Worm (Caenorhabditis elegans) whole organism, L1 larva: ENCODE measurements around the gene T28A11.3.

Source experiments
- ama-1 ChIP-seq: fragments of 150-350 bp; optimal IDR thresholded peaks from 2 replicates; lab custom pipeline; 2014
- elt-3 ChIP-seq, 6 experiments: fragments of 150-350 bp in 1 of 6; sonication (generic microtip); optimal IDR thresholded peaks; 2 replicates each; lab custom pipeline; 2017 to 2018; ENCODE audit warnings: missing biosample characterization in 6 of 6, missing genetic modification characterization in 6 of 6, inconsistent platforms in 1 of 6
- lin-35 ChIP-seq, 2 experiments: fragments of 150-350 bp; optimal IDR thresholded peaks; 2 replicates each; lab custom pipeline; 2014; ENCODE audit warnings: missing biosample characterization in 2 of 2, missing genetic modification characterization in 2 of 2, missing genetic modification reagents in 2 of 2
- mdl-1 ChIP-seq, 2 experiments: fragments of 150-350 bp; optimal IDR thresholded peaks; 2 replicates each; lab custom pipeline; 2014 to 2017; ENCODE audit warnings: missing biosample characterization in 2 of 2, missing genetic modification characterization in 2 of 2, inconsistent platforms in 1 of 2
- nhr-11 ChIP-seq: fragments of 150-350 bp; optimal IDR thresholded peaks from 2 replicates; lab custom pipeline; 2014; ENCODE audit warnings: missing biosample characterization, missing genetic modification characterization
- nhr-76 ChIP-seq: sonication (generic microtip); optimal IDR thresholded peaks from 2 replicates; lab custom pipeline; 2017; ENCODE audit warnings: missing biosample characterization, missing genetic modification characterization
- nhr-90 ChIP-seq: sonication (generic microtip); optimal IDR thresholded peaks from 2 replicates; lab custom pipeline; 2016; ENCODE audit warnings: mild to moderate bottlenecking, missing genetic modification characterization, missing compliant biosample characterization; ENCODE audit not compliant: poor library complexity
- snpc-4 ChIP-seq: fragments of 150-350 bp; optimal IDR thresholded peaks from 2 replicates; lab custom pipeline; 2014; ENCODE audit warnings: missing biosample characterization, missing genetic modification characterization
- sptf-1 ChIP-seq: fragments of 150-350 bp; optimal IDR thresholded peaks from 2 replicates; lab custom pipeline; 2014; ENCODE audit warnings: missing biosample characterization, missing genetic modification characterization
- sup-37 ChIP-seq: fragments of 200-800 bp; sonication (Bioruptor generic); optimal IDR thresholded peaks from 2 replicates; lab custom pipeline; 2018; ENCODE audit warnings: mild to moderate bottlenecking, missing genetic modification characterization, missing compliant biosample characterization
- tbx-2 ChIP-seq: sonication (generic microtip); optimal IDR thresholded peaks from 2 replicates; lab custom pipeline; 2016; ENCODE audit warnings: missing genetic modification characterization, missing compliant biosample characterization
- unc-62 ChIP-seq: fragments of 150-350 bp; optimal IDR thresholded peaks from 2 replicates; lab custom pipeline; 2014; ENCODE audit warnings: missing biosample characterization, missing genetic modification reagents, missing genetic modification characterization
- unc-86 ChIP-seq: sonication (generic microtip); optimal IDR thresholded peaks from 2 replicates; lab custom pipeline; 2016; ENCODE audit warnings: missing genetic modification characterization, missing compliant biosample characterization

ce11 chrV:3247515-3247914 lies 27.6 kb upstream of the T28A11.3 start, which contains the start of gene srj-8:
- TF ChIP-seq sptf-1 (no peak), tbx-2 (no peak), unc-62 (GFP tag; lab: Kevin White, UChicago) (no peak), ama-1 (lab: Kevin White, UChicago) (no peak), nhr-76 (tag; lab: Kevin White, UChicago) (no peak), unc-86 (tag; lab: Kevin White, UChicago) (no peak), lin-35 (GFP tag; optimal IDR thresholded peaks at IDR 0.05; lab: Kevin White, UChicago) (no peak), elt-3 (tag; optimal IDR thresholded peaks at IDR 0.05; lab: Kevin White, UChicago) (no peak), nhr-11 (no peak), nhr-90 (tag; lab: Kevin White, UChicago) (no peak), snpc-4 (tag; lab: Kevin White, UChicago) (no peak), mdl-1 (tag; optimal IDR thresholded peaks at IDR 0.05; lab: Kevin White, UChicago) (no peak), sup-37 (GFP tag; lab: Kevin White, UChicago) (no peak)
